Worm (Caenorhabditis elegans): ENCODE measurements around the gene F16G10.8.

- no peak for TF ChIP-seq ceh-28 (tag; optimal IDR thresholded peaks at IDR 0.05)
- TF ChIP-seq ZK546.5 (tag; optimal IDR thresholded peaks at IDR 0.05): no peak
- no peak for TF ChIP-seq aly-2 (tag; optimal IDR thresholded peaks at IDR 0.05)
These were observed 28.8 kb downstream of the F16G10.8 start, which contains the start of gene F43C11.2 for ce11 chrII:2354476-2354875.

Data from whole organism, L3 larva.